Worm (Caenorhabditis elegans) whole organism, L3 larva: ENCODE data around the gene vha-17.

Source experiments
- R02D3.7 ChIP-seq: fragments of 150-350 bp; optimal IDR thresholded peaks from 2 replicates; lab custom pipeline; 2014; ENCODE audit warnings: missing biosample characterization, missing genetic modification characterization
- ZK546.5 ChIP-seq: sonication (generic microtip); optimal IDR thresholded peaks from 2 replicates; lab custom pipeline; 2017; ENCODE audit warnings: missing biosample characterization, missing genetic modification characterization
- aly-2 ChIP-seq: fragments of 150-350 bp; optimal IDR thresholded peaks from 2 replicates; lab custom pipeline; 2014; ENCODE audit warnings: missing biosample characterization, missing genetic modification characterization
- ama-1 ChIP-seq: fragments of 150-350 bp; optimal IDR thresholded peaks from 2 replicates; lab custom pipeline; 2018
- ceh-16 ChIP-seq: sonication (generic microtip); optimal IDR thresholded peaks from 2 replicates; lab custom pipeline; 2017; ENCODE audit warnings: missing biosample characterization, missing genetic modification characterization
- ceh-28 ChIP-seq: fragments of 150-350 bp; optimal IDR thresholded peaks from 2 replicates; lab custom pipeline; 2014; ENCODE audit warnings: missing biosample characterization, missing genetic modification reagents, missing genetic modification characterization
- ceh-82 ChIP-seq: fragments of 150-350 bp; optimal IDR thresholded peaks from 2 replicates; lab custom pipeline; 2014; ENCODE audit warnings: missing biosample characterization, missing genetic modification characterization
- ceh-9 ChIP-seq: sonication (generic microtip); optimal IDR thresholded peaks from 2 replicates; lab custom pipeline; 2018; ENCODE audit warnings: missing biosample characterization, missing genetic modification characterization
- daf-12 ChIP-seq: fragments of 150-350 bp; optimal IDR thresholded peaks from 2 replicates; lab custom pipeline; 2014; ENCODE audit warnings: missing biosample characterization, missing genetic modification reagents, missing genetic modification characterization
- egl-27 ChIP-seq: sonication (generic microtip); optimal IDR thresholded peaks from 4 replicates; lab custom pipeline; 2017; ENCODE audit warnings: missing biosample characterization, missing genetic modification reagents, missing genetic modification characterization
- egl-5 ChIP-seq: fragments of 150-350 bp; optimal IDR thresholded peaks from 2 replicates; lab custom pipeline; 2017; ENCODE audit warnings: missing biosample characterization, missing genetic modification reagents, missing genetic modification characterization, inconsistent platforms
- elt-1 ChIP-seq: fragments of 150-350 bp; optimal IDR thresholded peaks from 2 replicates; lab custom pipeline; 2014; ENCODE audit warnings: missing biosample characterization, missing genetic modification characterization
- elt-2 ChIP-seq: sonication (generic microtip); optimal IDR thresholded peaks from 2 replicates; lab custom pipeline; 2016; ENCODE audit warnings: missing genetic modification reagents, mild to moderate bottlenecking, missing genetic modification characterization, missing compliant biosample characterization
- elt-3 ChIP-seq, 3 experiments: fragments of 150-350 bp in 1 of 3; sonication (generic microtip) in 2 of 3; optimal IDR thresholded peaks; 2 replicates in 2 of 3; 4 replicates in 1 of 3; lab custom pipeline; 2014 to 2017; ENCODE audit warnings: missing biosample characterization in 3 of 3, missing genetic modification characterization in 3 of 3
- eor-1 ChIP-seq, 2 experiments: fragments of 150-350 bp; optimal IDR thresholded peaks; 2 replicates each; lab custom pipeline; 2014 to 2018; ENCODE audit warnings: missing biosample characterization in 2 of 2, missing genetic modification characterization in 2 of 2
- fkh-10 ChIP-seq: sonication (generic microtip); optimal IDR thresholded peaks from 2 replicates; lab custom pipeline; 2017; ENCODE audit warnings: missing biosample characterization, missing genetic modification reagents, missing genetic modification characterization
- fkh-2 ChIP-seq: fragments of 150-350 bp; optimal IDR thresholded peaks from 2 replicates; lab custom pipeline; 2014; ENCODE audit warnings: missing biosample characterization, missing genetic modification reagents, missing genetic modification characterization
- fos-1 ChIP-seq: fragments of 150-350 bp; optimal IDR thresholded peaks from 2 replicates; lab custom pipeline; 2014; ENCODE audit warnings: missing biosample characterization, missing genetic modification characterization
- hmg-11 ChIP-seq: sonication (generic microtip); optimal IDR thresholded peaks from 2 replicates; lab custom pipeline; 2016; ENCODE audit warnings: missing genetic modification characterization, missing compliant biosample characterization
- jun-1 ChIP-seq: fragments of 150-350 bp; optimal IDR thresholded peaks from 2 replicates; lab custom pipeline; 2014; ENCODE audit warnings: missing biosample characterization, missing genetic modification reagents, missing genetic modification characterization
- lin-15B ChIP-seq: fragments of 150-350 bp; optimal IDR thresholded peaks from 2 replicates; lab custom pipeline; 2014; ENCODE audit warnings: missing biosample characterization, missing genetic modification characterization
- lin-39 ChIP-seq: fragments of 150-350 bp; optimal IDR thresholded peaks from 2 replicates; lab custom pipeline; 2018; ENCODE audit warnings: missing biosample characterization, missing genetic modification reagents, missing genetic modification characterization
- lsy-12 ChIP-seq: sonication (generic microtip); optimal IDR thresholded peaks from 2 replicates; lab custom pipeline; 2016; ENCODE audit warnings: mild to moderate bottlenecking, missing genetic modification characterization, missing compliant biosample characterization
- mdl-1 ChIP-seq: fragments of 150-350 bp; optimal IDR thresholded peaks from 2 replicates; lab custom pipeline; 2014; ENCODE audit warnings: missing biosample characterization, missing genetic modification characterization
- mml-1 ChIP-seq: fragments of 150-350 bp; sonication (generic microtip); optimal IDR thresholded peaks from 3 replicates; lab custom pipeline; 2014; ENCODE audit warnings: missing biosample characterization, missing genetic modification characterization
- nfya-1 ChIP-seq: sonication (generic microtip); optimal IDR thresholded peaks from 2 replicates; lab custom pipeline; 2017; ENCODE audit warnings: missing genetic modification characterization, mild to moderate bottlenecking, missing compliant biosample characterization, antibody characterized with exemption, moderate library complexity; ENCODE audit not compliant: insufficient read depth
- nhr-11 ChIP-seq: fragments of 150-350 bp; optimal IDR thresholded peaks from 2 replicates; lab custom pipeline; 2014; ENCODE audit warnings: missing biosample characterization, missing genetic modification characterization
- nhr-12 ChIP-seq: fragments of 150-350 bp; optimal IDR thresholded peaks from 2 replicates; lab custom pipeline; 2014; ENCODE audit warnings: missing biosample characterization, missing genetic modification characterization
- nhr-23 ChIP-seq: fragments of 150-350 bp; optimal IDR thresholded peaks from 2 replicates; lab custom pipeline; 2014; ENCODE audit warnings: missing biosample characterization, missing genetic modification reagents, missing genetic modification characterization
- nhr-237 ChIP-seq: fragments of 150-350 bp; optimal IDR thresholded peaks from 2 replicates; lab custom pipeline; 2014; ENCODE audit warnings: missing biosample characterization, missing genetic modification characterization
- nhr-25 ChIP-seq: sonication (generic microtip); optimal IDR thresholded peaks from 2 replicates; lab custom pipeline; 2017; ENCODE audit warnings: missing biosample characterization, missing genetic modification characterization
- nhr-28 ChIP-seq: fragments of 150-350 bp; optimal IDR thresholded peaks from 2 replicates; lab custom pipeline; 2014; ENCODE audit warnings: missing biosample characterization, missing genetic modification characterization
- nhr-43 ChIP-seq: sonication (generic microtip); optimal IDR thresholded peaks from 2 replicates; lab custom pipeline; 2016; ENCODE audit warnings: mild to moderate bottlenecking, missing genetic modification characterization, missing compliant biosample characterization; ENCODE audit not compliant: poor library complexity, severe bottlenecking
- nhr-67 ChIP-seq: fragments of 150-350 bp; optimal IDR thresholded peaks from 2 replicates; lab custom pipeline; 2014; ENCODE audit warnings: missing biosample characterization, missing genetic modification characterization
- nhr-76 ChIP-seq: fragments of 150-350 bp; sonication (generic microtip); optimal IDR thresholded peaks from 5 replicates; lab custom pipeline; 2014; ENCODE audit warnings: missing biosample characterization, missing genetic modification characterization
- nhr-77 ChIP-seq: fragments of 150-350 bp; optimal IDR thresholded peaks from 2 replicates; lab custom pipeline; 2014; ENCODE audit warnings: missing biosample characterization, missing genetic modification characterization
- pha-4 ChIP-seq: fragments of 150-350 bp; optimal IDR thresholded peaks from 2 replicates; lab custom pipeline; 2014; ENCODE audit warnings: missing biosample characterization, missing genetic modification reagents, missing genetic modification characterization
- pqm-1 ChIP-seq: fragments of 150-350 bp; optimal IDR thresholded peaks from 2 replicates; lab custom pipeline; 2017; ENCODE audit warnings: missing biosample characterization, missing genetic modification characterization, inconsistent platforms
- sea-2 ChIP-seq: fragments of 150-350 bp; sonication (generic microtip); optimal IDR thresholded peaks from 4 replicates; lab custom pipeline; 2014; ENCODE audit warnings: missing biosample characterization, missing genetic modification reagents, missing genetic modification characterization
- skn-1 ChIP-seq: fragments of 150-350 bp; optimal IDR thresholded peaks from 2 replicates; lab custom pipeline; 2014; ENCODE audit warnings: missing biosample characterization, missing genetic modification characterization
- snpc-4 ChIP-seq: fragments of 150-350 bp; optimal IDR thresholded peaks from 2 replicates; lab custom pipeline; 2014; ENCODE audit warnings: missing biosample characterization, missing genetic modification characterization
- tbx-2 ChIP-seq: sonication (generic microtip); optimal IDR thresholded peaks from 2 replicates; lab custom pipeline; 2016; ENCODE audit warnings: mild to moderate bottlenecking, missing genetic modification characterization, missing compliant biosample characterization
- unc-39 ChIP-seq: sonication (generic microtip); optimal IDR thresholded peaks from 4 replicates; lab custom pipeline; 2017; ENCODE audit warnings: missing biosample characterization, missing genetic modification characterization
- unc-62 ChIP-seq: fragments of 150-350 bp; sonication (generic microtip); optimal IDR thresholded peaks from 4 replicates; lab custom pipeline; 2014; ENCODE audit warnings: missing biosample characterization, missing genetic modification reagents, missing genetic modification characterization
- zag-1 ChIP-seq: fragments of 150-350 bp; optimal IDR thresholded peaks from 2 replicates; lab custom pipeline; 2014; ENCODE audit warnings: missing biosample characterization, missing genetic modification characterization
- ztf-11 ChIP-seq: fragments of 150-350 bp; optimal IDR thresholded peaks from 2 replicates; lab custom pipeline; 2014; ENCODE audit warnings: missing biosample characterization, missing genetic modification characterization
- ztf-4 ChIP-seq: fragments of 150-350 bp; optimal IDR thresholded peaks from 2 replicates; lab custom pipeline; 2014; ENCODE audit warnings: missing biosample characterization, missing genetic modification characterization

Gene vha-17

ce11 chrIV:9321039-9321851, at the start of gene vha-17, which contains the start of gene F49C12.12:
Gene vha-17 (plus strand): TSS chrIV:9321801.
Gene F49C12.12 (minus strand): TSS chrIV:9321089.
- TF ChIP-seq hmg-11 (tag; lab: Kevin White, UChicago), result peak; percentile 0
- peak; percentile 22 for TF ChIP-seq pha-4
- TF ChIP-seq fkh-2 (tag; lab: Kevin White, UChicago), result no peak
- no peak for TF ChIP-seq sea-2
- TF ChIP-seq mdl-1 (tag; lab: Kevin White, UChicago), result no peak
- TF ChIP-seq elt-2 (tag; lab: Kevin White, UChicago), result peak; percentile 43
- no peak for TF ChIP-seq unc-62 (GFP tag; lab: Kevin White, UChicago)
- TF ChIP-seq ceh-9 (tag; lab: Kevin White, UChicago), result no peak
- no peak for TF ChIP-seq nhr-11 (tag; lab: Kevin White, UChicago)
- no peak for TF ChIP-seq fkh-10 (GFP tag; lab: Kevin White, UChicago)
- TF ChIP-seq zag-1 (tag; lab: Kevin White, UChicago), result no peak
- no peak for TF ChIP-seq aly-2 (tag; lab: Kevin White, UChicago)
- TF ChIP-seq nhr-43 (tag; lab: Kevin White, UChicago), result no peak
- TF ChIP-seq unc-39, result no peak
- TF ChIP-seq ztf-4 (tag; lab: Kevin White, UChicago), result no peak
- no peak for TF ChIP-seq nhr-77 (tag; lab: Kevin White, UChicago)
- TF ChIP-seq lin-39 (tag; lab: Kevin White, UChicago), result no peak
- no peak for TF ChIP-seq nhr-28
- TF ChIP-seq skn-1 (tag; lab: Kevin White, UChicago), result peak; percentile 5
- TF ChIP-seq ceh-28 (tag; lab: Kevin White, UChicago), result peak; percentile 38
- TF ChIP-seq elt-3 (tag; optimal IDR thresholded peaks at IDR 0.05; lab: Kevin White, UChicago), result no peak
- TF ChIP-seq nhr-12 (tag; lab: Kevin White, UChicago), result no peak
- no peak for TF ChIP-seq tbx-2 (tag; lab: Kevin White, UChicago)
- no peak for TF ChIP-seq nhr-76 (tag; lab: Kevin White, UChicago)
- TF ChIP-seq ceh-82 (tag; lab: Kevin White, UChicago), result no peak
- TF ChIP-seq snpc-4 (tag; lab: Kevin White, UChicago), result peak; percentile 29
- no peak for TF ChIP-seq egl-27 (tag; lab: Kevin White, UChicago)
- TF ChIP-seq mml-1 (tag; lab: Kevin White, UChicago), result no peak
- no peak for TF ChIP-seq nhr-237 (tag; lab: Kevin White, UChicago)
- peak; percentile 54 for TF ChIP-seq nfya-1 (tag; lab: Kevin White, UChicago)
- TF ChIP-seq R02D3.7, result no peak
- TF ChIP-seq ZK546.5 (tag; lab: Kevin White, UChicago), result no peak
- no peak for TF ChIP-seq elt-1 (tag; lab: Kevin White, UChicago)
- TF ChIP-seq nhr-23 (tag; lab: Kevin White, UChicago), result peak; percentile 9
- TF ChIP-seq nhr-25 (tag; lab: Kevin White, UChicago), result no peak
- TF ChIP-seq ama-1 (lab: Kevin White, UChicago), result no peak
- TF ChIP-seq ceh-16 (tag; lab: Kevin White, UChicago), result no peak
- no peak for TF ChIP-seq egl-5 (tag; lab: Kevin White, UChicago)
- no peak for TF ChIP-seq lsy-12 (tag; lab: Kevin White, UChicago)
- peak; percentile 1 for TF ChIP-seq jun-1
- TF ChIP-seq ztf-11 (tag; lab: Kevin White, UChicago), result no peak
- no peak for TF ChIP-seq eor-1 (tag; optimal IDR thresholded peaks at IDR 0.05; lab: Kevin White, UChicago)
- TF ChIP-seq daf-12 (tag; lab: Kevin White, UChicago), result no peak
- TF ChIP-seq nhr-67, result no peak
- no peak for TF ChIP-seq fos-1 (tag; lab: Kevin White, UChicago)
- TF ChIP-seq pqm-1 (tag; lab: Kevin White, UChicago), result no peak
- TF ChIP-seq lin-15B (tag; lab: Kevin White, UChicago), result peak; percentile 9
